Worm (Caenorhabditis elegans): ENCODE measurements around the gene T02B11.8.

The T02B11.8 gene

ce11 chrV:904232-904983, 25.9 kb upstream of the T02B11.8 start, which contains the start of gene trm-2A (continued):
- peak; percentile 89 for TF ChIP-seq nhr-47 (tag; optimal IDR thresholded peaks at IDR 0.05)
- peak; percentile 64 for TF ChIP-seq isw-1 (GFP tag; IDR thresholded peaks at IDR 0.05)
- TF ChIP-seq jun-1 (tag; optimal IDR thresholded peaks at IDR 0.05): peak; percentile 65
- no peak for TF ChIP-seq pag-3 (tag; optimal IDR thresholded peaks at IDR 0.05; ENCODE audit: borderline replicate concordance, insufficient read depth)
- TF ChIP-seq ceh-90 (tag; optimal IDR thresholded peaks at IDR 0.05): peak; percentile 33
- no peak for TF ChIP-seq zag-1 (tag; optimal IDR thresholded peaks at IDR 0.05)
- peak; percentile 68 for TF ChIP-seq nhr-77 (tag; optimal IDR thresholded peaks at IDR 0.05)
- TF ChIP-seq ztf-4 (tag; optimal IDR thresholded peaks at IDR 0.05): peak; percentile 35
- no peak for TF ChIP-seq alr-1 (tag; optimal IDR thresholded peaks at IDR 0.05; ENCODE audit: borderline replicate concordance)
- peak; percentile 87 for TF ChIP-seq mep-1 (tag; optimal IDR thresholded peaks at IDR 0.05)
- peak; percentile 83 for TF ChIP-seq swsn-7 (tag; optimal IDR thresholded peaks at IDR 0.05)
- peak; percentile 85 for TF ChIP-seq nhr-19 (GFP tag; conservative IDR thresholded peaks at IDR 0.05)
- TF ChIP-seq xbp-1 (tag; optimal IDR thresholded peaks at IDR 0.05): peak; percentile 82
- TF ChIP-seq ztf-11 (tag; optimal IDR thresholded peaks at IDR 0.05): peak in 1 of 2 experiments; percentile 75
- TF ChIP-seq lir-3 (tag; optimal IDR thresholded peaks at IDR 0.05; ENCODE audit: poor library complexity): no peak
- peak; percentile 19 for TF ChIP-seq zip-4 (GFP tag; optimal IDR thresholded peaks at IDR 0.05)
- TF ChIP-seq pax-3 (tag; optimal IDR thresholded peaks at IDR 0.05): peak; percentile 56
- peak; percentile 75 for TF ChIP-seq blmp-1 (tag; optimal IDR thresholded peaks at IDR 0.05)
- TF ChIP-seq egl-27 (tag; optimal IDR thresholded peaks at IDR 0.05): no peak
- peak; percentile 11 for TF ChIP-seq snpc-4 (tag; optimal IDR thresholded peaks at IDR 0.05)
- TF ChIP-seq grh-1 (GFP tag; IDR thresholded peaks at IDR 0.05): peak; percentile 81
- peak; percentile 64 for TF ChIP-seq lin-13 (GFP tag; optimal IDR thresholded peaks at IDR 0.05)
- peak; percentile 70 for TF ChIP-seq irx-1 (tag; optimal IDR thresholded peaks at IDR 0.05)
- TF ChIP-seq nhr-11 (tag; optimal IDR thresholded peaks at IDR 0.05): peak; percentile 52
- TF ChIP-seq hpl-2 (GFP tag; optimal IDR thresholded peaks at IDR 0.05): no peak
- peak; percentile 14 for TF ChIP-seq ama-1 (optimal IDR thresholded peaks at IDR 0.05)

- no peak for TF ChIP-seq sup-37 (GFP tag; optimal IDR thresholded peaks at IDR 0.05)
- no peak for TF ChIP-seq lin-13 (GFP tag; optimal IDR thresholded peaks at IDR 0.05)
- peak; percentile 88 for TF ChIP-seq nhr-20 (tag; optimal IDR thresholded peaks at IDR 0.05)
- no peak for TF ChIP-seq ceh-82 (tag; optimal IDR thresholded peaks at IDR 0.05)
- TF ChIP-seq sptf-1 (tag; optimal IDR thresholded peaks at IDR 0.05): no peak
- TF ChIP-seq egl-27 (tag; optimal IDR thresholded peaks at IDR 0.05): no peak
- no peak for TF ChIP-seq egl-13 (tag; optimal IDR thresholded peaks at IDR 0.05)
- no peak for TF ChIP-seq fkh-8 (tag; optimal IDR thresholded peaks at IDR 0.05)
- no peak for TF ChIP-seq hlh-4 (tag; optimal IDR thresholded peaks at IDR 0.05)
- no peak for TF ChIP-seq vab-15 (tag; optimal IDR thresholded peaks at IDR 0.05)
- no peak for TF ChIP-seq fkh-10 (GFP tag; optimal IDR thresholded peaks at IDR 0.05)
- TF ChIP-seq lin-14 (GFP tag; optimal IDR thresholded peaks at IDR 0.05): no peak
- no peak for TF ChIP-seq aha-1 (tag; optimal IDR thresholded peaks at IDR 0.05)
- TF ChIP-seq unc-98 (GFP tag; IDR thresholded peaks at IDR 0.05): no peak
- TF ChIP-seq blmp-1 (tag; optimal IDR thresholded peaks at IDR 0.05): no peak
- TF ChIP-seq C16A3.4 (tag; optimal IDR thresholded peaks at IDR 0.05): no peak
- no peak for TF ChIP-seq efl-3 (GFP tag; optimal IDR thresholded peaks at IDR 0.05)
- TF ChIP-seq dsc-1 (tag; optimal IDR thresholded peaks at IDR 0.05): no peak
- TF ChIP-seq mef-2 (tag; optimal IDR thresholded peaks at IDR 0.05): no peak
- no peak for TF ChIP-seq aly-2 (tag; optimal IDR thresholded peaks at IDR 0.05)
- TF ChIP-seq ceh-63 (GFP tag; optimal IDR thresholded peaks at IDR 0.05): no peak
- peak; percentile 64 for TF ChIP-seq snu-23 (GFP tag; optimal IDR thresholded peaks at IDR 0.05)
- TF ChIP-seq ceh-90 (tag; optimal IDR thresholded peaks at IDR 0.05): no peak
- no peak for TF ChIP-seq mab-9 (GFP tag; IDR thresholded peaks at IDR 0.05)
- TF ChIP-seq pax-3 (tag; optimal IDR thresholded peaks at IDR 0.05): no peak
- TF ChIP-seq zag-1 (tag; optimal IDR thresholded peaks at IDR 0.05): no peak
- TF ChIP-seq Y116A8C.19 (tag; optimal IDR thresholded peaks at IDR 0.05; ENCODE audit: borderline replicate concordance): no peak
- 0 out of 2 replicates have a peak, but pooled peaks have one; percentile 35 for TF ChIP-seq grh-1 (GFP tag; IDR thresholded peaks at IDR 0.05)
- TF ChIP-seq ztf-11 (tag; optimal IDR thresholded peaks at IDR 0.05): no peak
- no peak for TF ChIP-seq ces-1 (GFP tag; optimal IDR thresholded peaks at IDR 0.05)
- no peak for TF ChIP-seq tlp-1 (tag; optimal IDR thresholded peaks at IDR 0.05)
- TF ChIP-seq pqm-1 (tag; optimal IDR thresholded peaks at IDR 0.05): no peak
- no peak for TF ChIP-seq nhr-76 (tag; optimal IDR thresholded peaks at IDR 0.05)
These were observed 25.0 kb upstream of the T02B11.8 start, which contains the start of gene fmo-5 for ce11 chrV:903460-903859. TSS of gene fmo-5 (minus strand) at chrV:903665.
